Fruit fly (Drosophila melanogaster): ENCODE measurements around the gene Bka.

The Bka gene

dm6 chr2L:9897296-9897695 is 2.2 kb downstream of the Bka start, which contains the start of gene RpS2 (continued):
- TF ChIP-seq Adf1 (GFP tag; IDR thresholded peaks at IDR 0.05) (peak; percentile 40; the same call in 1 of the 2 replicates), fu2 (GFP tag; optimal IDR thresholded peaks at IDR 0.05) (no peak), Taf1 (GFP tag; IDR thresholded peaks at IDR 0.05) (no peak), CG4404 (GFP tag; IDR thresholded peaks at IDR 0.05) (no peak), mam (GFP tag; optimal IDR thresholded peaks at IDR 0.05) (no peak), CG12104 (GFP tag; optimal IDR thresholded peaks at IDR 0.05) (no peak), CG33557 (GFP tag; optimal IDR thresholded peaks at IDR 0.05) (no peak), Usf (GFP tag; optimal IDR thresholded peaks at IDR 0.05) (no peak), toy (GFP tag; IDR thresholded peaks at IDR 0.05) (no peak), D19B (GFP tag; optimal IDR thresholded peaks at IDR 0.05) (no peak), lilli (GFP tag; optimal IDR thresholded peaks at IDR 0.05) (peak; percentile 54), Lim3 (GFP tag; IDR thresholded peaks at IDR 0.05) (no peak), stwl (tag; optimal IDR thresholded peaks at IDR 0.05) (peak; percentile 66), ewg (GFP tag; optimal IDR thresholded peaks at IDR 0.05) (no peak), fd3F (GFP tag; optimal IDR thresholded peaks at IDR 0.05) (no peak), fd102C (GFP tag; optimal IDR thresholded peaks at IDR 0.05) (peak; percentile 22), tio (GFP tag; optimal IDR thresholded peaks at IDR 0.05) (no peak), rib (GFP tag; IDR thresholded peaks at IDR 0.05) (no peak; the same call in 1 of the 2 replicates), hkb (optimal IDR thresholded peaks at IDR 0.05) (no peak), hkb (GFP tag; IDR thresholded peaks at IDR 0.05) (peak; percentile 22; the same call in 1 of the 2 replicates), CG9609 (GFP tag; optimal IDR thresholded peaks at IDR 0.05) (peak; percentile 19), nerfin-2 (GFP tag; IDR thresholded peaks at IDR 0.05; ENCODE audit: partially characterized antibody) (peak; percentile 96), Ets97D (GFP tag; optimal IDR thresholded peaks at IDR 0.05) (peak; percentile 94), crol (GFP tag; IDR thresholded peaks at IDR 0.05) (no peak), slp2 (GFP tag; optimal IDR thresholded peaks at IDR 0.05) (no peak), Ets65A (GFP tag) (no peak), cwo (GFP tag; optimal IDR thresholded peaks at IDR 0.05) (no peak), CG12236 (GFP tag; optimal IDR thresholded peaks at IDR 0.05) (no peak), CG1792 (GFP tag; optimal IDR thresholded peaks at IDR 0.05) (no peak), Myb (GFP tag; optimal IDR thresholded peaks at IDR 0.05) (peak; percentile 27), pros (GFP tag; optimal IDR thresholded peaks at IDR 0.05) (no peak), HmgD (GFP tag; optimal IDR thresholded peaks at IDR 0.05) (no peak), ro (GFP tag; IDR thresholded peaks at IDR 0.05) (no peak), CG8478 (optimal IDR thresholded peaks at IDR 0.05) (no peak), Bgb (GFP tag; IDR thresholded peaks at IDR 0.05; ENCODE audit: partially characterized antibody) (peak; percentile 100), Xrp1 (GFP tag; IDR thresholded peaks at IDR 0.05) (no peak), CG1603 (tag; optimal IDR thresholded peaks at IDR 0.05) (peak; percentile 90), lmd (GFP tag; IDR thresholded peaks at IDR 0.05) (no peak), al (GFP tag; IDR thresholded peaks at IDR 0.05) (0 out of 2 replicates have a peak, but pooled peaks have one; percentile 16), Med (GFP tag) (peak; percentile 79), CG2199 (GFP tag; IDR thresholded peaks at IDR 0.05) (no peak), CG16815 (GFP tag; optimal IDR thresholded peaks at IDR 0.05) (no peak), inv (GFP tag; IDR thresholded peaks at IDR 0.05; ENCODE audit: partially characterized antibody) (peak; percentile 99), chinmo (GFP tag; IDR thresholded peaks at IDR 0.05; ENCODE audit: partially characterized antibody) (peak; percentile 98), CG2202 (tag; optimal IDR thresholded peaks at IDR 0.05) (peak; percentile 45), MESR4 (GFP tag; optimal IDR thresholded peaks at IDR 0.05) (peak; percentile 99), Mes4 (GFP tag; optimal IDR thresholded peaks at IDR 0.05) (peak; percentile 23), HHEX (GFP tag; optimal IDR thresholded peaks at IDR 0.05) (peak; percentile 35), onecut (GFP tag; IDR thresholded peaks at IDR 0.05) (peak; percentile 47; the same call in 1 of the 2 replicates), CG13424 (tag; optimal IDR thresholded peaks at IDR 0.05) (peak; percentile 15), sqz (GFP tag; optimal IDR thresholded peaks at IDR 0.05) (peak; percentile 46), CG12155 (GFP tag; optimal IDR thresholded peaks at IDR 0.05) (peak; percentile 18)
